Worm (Caenorhabditis elegans) whole organism, young adult: ENCODE measurements around the gene tos-1.

Experiments used
- B0019.2 ChIP-seq: fragments of 200-800 bp; sonication (Bioruptor generic); conservative IDR thresholded peaks from 2 replicates; pipeline ENCODE4 v1.3.6; 2022; ENCODE audit warnings: missing genetic modification reagents, missing genetic modification characterization, missing compliant biosample characterization
- B0035.1 ChIP-seq: sonication (generic microtip); optimal IDR thresholded peaks from 2 replicates; lab custom pipeline; 2016; ENCODE audit warnings: missing genetic modification characterization, mild to moderate bottlenecking, missing compliant biosample characterization, missing genotype, missing genetic modification reagents
- C17E4.6 ChIP-seq: fragments of 200-800 bp; sonication (Bioruptor generic); IDR thresholded peaks from 2 replicates; pipeline ENCODE4 v1.3.6; 2022; ENCODE audit warnings: missing genetic modification reagents, missing genetic modification characterization, missing compliant biosample characterization
- F22D6.2 ChIP-seq: sonication (generic microtip); optimal IDR thresholded peaks from 2 replicates; lab custom pipeline; 2016; ENCODE audit warnings: mild to moderate bottlenecking, missing genetic modification characterization, missing compliant biosample characterization
- F33H1.4 ChIP-seq: fragments of 200-800 bp; sonication (Bioruptor generic); IDR thresholded peaks from 2 replicates; pipeline ENCODE4 v1.3.6; 2022; ENCODE audit warnings: missing genetic modification reagents, missing genetic modification characterization, missing compliant biosample characterization
- F49E8.2 ChIP-seq: sonication (generic microtip); optimal IDR thresholded peaks from 3 replicates; lab custom pipeline; 2017; ENCODE audit warnings: missing genetic modification characterization, mild to moderate bottlenecking, missing compliant biosample characterization, antibody characterized with exemption, moderate library complexity; ENCODE audit not compliant: insufficient read depth
- F55B11.4 ChIP-seq: sonication (generic microtip); optimal IDR thresholded peaks from 2 replicates; lab custom pipeline; 2016; ENCODE audit warnings: missing compliant biosample characterization, missing genetic modification characterization, borderline replicate concordance; ENCODE audit not compliant: insufficient read depth
- F57C9.4 ChIP-seq: sonication (generic microtip); optimal IDR thresholded peaks from 2 replicates; lab custom pipeline; 2017; ENCODE audit warnings: mild to moderate bottlenecking, missing genetic modification characterization, missing compliant biosample characterization
- K11D2.4 ChIP-seq: fragments of 200-800 bp; sonication (Bioruptor generic); IDR thresholded peaks from 2 replicates; pipeline ENCODE4 v1.3.6; 2022; ENCODE audit warnings: missing genetic modification reagents, missing genetic modification characterization, missing compliant biosample characterization
- T07F8.4 ChIP-seq: sonication (generic microtip); optimal IDR thresholded peaks from 2 replicates; lab custom pipeline; 2016; ENCODE audit warnings: mild to moderate bottlenecking, missing genetic modification characterization, moderate library complexity, missing compliant biosample characterization
- T26A5.8 ChIP-seq: sonication (generic microtip); optimal IDR thresholded peaks from 2 replicates; lab custom pipeline; 2016; ENCODE audit warnings: missing genetic modification characterization, missing compliant biosample characterization
- Y53F4B.3 ChIP-seq: fragments of 200-800 bp; sonication (Bioruptor generic); IDR thresholded peaks from 2 replicates; pipeline ENCODE4 v1.3.6; 2022; ENCODE audit warnings: missing genetic modification reagents, missing genetic modification characterization, missing compliant biosample characterization
- Y56A3A.18 ChIP-seq: fragments of 200-800 bp; sonication (Bioruptor generic); IDR thresholded peaks from 2 replicates; pipeline ENCODE4 v1.3.6; 2022; ENCODE audit warnings: missing genetic modification reagents, missing genetic modification characterization, missing compliant biosample characterization
- Y67H2A.10 ChIP-seq: fragments of 200-800 bp; sonication (Bioruptor generic); conservative IDR thresholded peaks from 2 replicates; pipeline ENCODE4 v1.3.6; 2022; ENCODE audit warnings: missing genetic modification reagents, missing genetic modification characterization, missing compliant biosample characterization
- attf-3 ChIP-seq: fragments of 200-800 bp; sonication (Bioruptor generic); conservative IDR thresholded peaks from 2 replicates; pipeline ENCODE4 v1.3.6; 2022; ENCODE audit warnings: missing genetic modification reagents, missing genetic modification characterization, missing compliant biosample characterization
- attf-5 ChIP-seq: fragments of 200-800 bp; sonication (Bioruptor generic); optimal IDR thresholded peaks from 2 replicates; lab custom pipeline; 2018; ENCODE audit warnings: mild to moderate bottlenecking, missing genetic modification characterization, missing compliant biosample characterization
- attf-6 ChIP-seq: fragments of 200-800 bp; sonication (Bioruptor generic); IDR thresholded peaks from 2 replicates; pipeline ENCODE4 v1.3.6; 2022; ENCODE audit warnings: missing genetic modification reagents, missing genetic modification characterization, missing compliant biosample characterization
- ccch-3 ChIP-seq: fragments of 200-800 bp; sonication (Bioruptor generic); optimal IDR thresholded peaks from 2 replicates; lab custom pipeline; 2018; ENCODE audit warnings: mild to moderate bottlenecking, missing genetic modification characterization, missing compliant biosample characterization
- cebp-1 ChIP-seq, 2 experiments: fragments of 200-800 bp in 1 of 2; sonication (Bioruptor generic) in 1 of 2; sonication (generic microtip) in 1 of 2; IDR thresholded peaks in 1 of 2; optimal IDR thresholded peaks in 1 of 2; 2 replicates each; pipeline versions ENCODE4 v1.3.6 to Lab custom; 2017 to 2022; ENCODE audit warnings: missing compliant biosample characterization in 2 of 2, missing genetic modification characterization in 2 of 2, mild to moderate bottlenecking in 1 of 2, missing genetic modification reagents in 1 of 2, moderate library complexity in 1 of 2
- ceh-27 ChIP-seq: fragments of 200-800 bp; sonication (Bioruptor generic); optimal IDR thresholded peaks from 2 replicates; lab custom pipeline; 2018; ENCODE audit warnings: mild to moderate bottlenecking, missing genetic modification characterization, moderate library complexity, missing compliant biosample characterization
- ceh-58 ChIP-seq: fragments of 200-800 bp; sonication (Bioruptor generic); IDR thresholded peaks from 2 replicates; pipeline ENCODE4 v1.3.6; 2022; ENCODE audit warnings: missing genetic modification characterization, missing compliant biosample characterization
- ceh-79 ChIP-seq: sonication (generic microtip); optimal IDR thresholded peaks from 2 replicates; lab custom pipeline; 2017; ENCODE audit warnings: mild to moderate bottlenecking, missing genetic modification characterization, missing compliant biosample characterization
- dpl-1 ChIP-seq: fragments of 150-350 bp; optimal IDR thresholded peaks from 2 replicates; lab custom pipeline; 2014; ENCODE audit warnings: missing biosample characterization, missing genetic modification reagents, missing genetic modification characterization
- egl-18 ChIP-seq: fragments of 200-800 bp; sonication (Bioruptor generic); IDR thresholded peaks from 2 replicates; pipeline ENCODE4 v1.3.6; 2022; ENCODE audit warnings: missing genetic modification reagents, missing genetic modification characterization, missing compliant biosample characterization
- ets-4 ChIP-seq: fragments of 200-800 bp; sonication (Bioruptor generic); optimal IDR thresholded peaks from 2 replicates; lab custom pipeline; 2018; ENCODE audit warnings: mild to moderate bottlenecking, missing genetic modification characterization, missing compliant biosample characterization
- him-1 ChIP-seq: sonication (generic microtip); optimal IDR thresholded peaks from 2 replicates; lab custom pipeline; 2016; ENCODE audit warnings: missing genotype, missing genetic modification reagents, missing genetic modification characterization, missing compliant biosample characterization
- hmg-1.2 ChIP-seq: fragments of 200-800 bp; sonication (Bioruptor generic); IDR thresholded peaks from 2 replicates; pipeline ENCODE4 v1.3.6; 2022; ENCODE audit warnings: missing genetic modification reagents, missing genetic modification characterization, missing compliant biosample characterization
- hrde-1 ChIP-seq: sonication (generic microtip); optimal IDR thresholded peaks from 2 replicates; lab custom pipeline; 2016; ENCODE audit warnings: missing genetic modification characterization, mild to moderate bottlenecking, missing compliant biosample characterization, moderate library complexity, missing genotype, missing genetic modification reagents, borderline replicate concordance
- hsf-1 ChIP-seq: fragments of 200-800 bp; sonication (Bioruptor generic); IDR thresholded peaks from 2 replicates; pipeline ENCODE4 v1.3.6; 2022; ENCODE audit warnings: missing genetic modification reagents, missing genetic modification characterization, missing compliant biosample characterization
- lin-35 ChIP-seq, 3 experiments: fragments of 150-350 bp in 2 of 3; sonication (generic microtip) in 1 of 3; optimal IDR thresholded peaks; 2 replicates each; lab custom pipeline; 2014 to 2018; ENCODE audit warnings: missing biosample characterization in 3 of 3, missing genetic modification characterization in 3 of 3, missing genetic modification reagents in 3 of 3
- lsl-1 ChIP-seq: fragments of 200-800 bp; sonication (Bioruptor generic); optimal IDR thresholded peaks from 2 replicates; lab custom pipeline; 2018; ENCODE audit warnings: mild to moderate bottlenecking, missing genetic modification characterization, moderate library complexity, missing compliant biosample characterization
- nfyb-1 ChIP-seq: fragments of 200-800 bp; sonication (Bioruptor generic); IDR thresholded peaks from 2 replicates; pipeline ENCODE4 v1.3.6; 2022; ENCODE audit warnings: missing genetic modification reagents, missing genetic modification characterization, missing compliant biosample characterization
- nhr-27 ChIP-seq: fragments of 200-800 bp; sonication (Bioruptor generic); optimal IDR thresholded peaks from 2 replicates; lab custom pipeline; 2018; ENCODE audit warnings: mild to moderate bottlenecking, missing genetic modification characterization, moderate library complexity, missing compliant biosample characterization
- pbrm-1 ChIP-seq: fragments of 200-800 bp; sonication (Bioruptor generic); IDR thresholded peaks from 2 replicates; pipeline ENCODE4 v1.3.6; 2022; ENCODE audit warnings: missing genetic modification reagents, missing genetic modification characterization, missing compliant biosample characterization
- rec-8 ChIP-seq, 2 experiments: sonication (generic microtip); optimal IDR thresholded peaks; 2 replicates each; lab custom pipeline; 2016; ENCODE audit warnings: mild to moderate bottlenecking in 2 of 2, missing genetic modification characterization in 2 of 2, missing genetic modification reagents in 2 of 2, missing genotype in 2 of 2, missing biosample characterization in 1 of 2, missing compliant biosample characterization in 1 of 2, moderate library complexity in 1 of 2
- sea-2 ChIP-seq: fragments of 200-800 bp; sonication (Bioruptor generic); IDR thresholded peaks from 2 replicates; pipeline ENCODE4 v1.3.6; 2022; ENCODE audit warnings: missing genetic modification characterization, missing compliant biosample characterization
- snpc-1.1 ChIP-seq: sonication (generic microtip); optimal IDR thresholded peaks from 2 replicates; lab custom pipeline; 2017; ENCODE audit warnings: missing genetic modification characterization, mild to moderate bottlenecking, missing compliant biosample characterization, antibody characterized with exemption, moderate library complexity, missing genotype, missing genetic modification reagents; ENCODE audit not compliant: insufficient read depth
- snpc-3.4 ChIP-seq: sonication (generic microtip); optimal IDR thresholded peaks from 2 replicates; lab custom pipeline; 2017; ENCODE audit warnings: missing genetic modification characterization, mild to moderate bottlenecking, missing compliant biosample characterization, antibody characterized with exemption, moderate library complexity, missing genotype, missing genetic modification reagents
- snpc-4 ChIP-seq, 5 experiments: fragments of 150-350 bp in 1 of 5; sonication (generic microtip) in 4 of 5; optimal IDR thresholded peaks; 2 replicates each; lab custom pipeline; 2014 to 2018; ENCODE audit warnings: missing genetic modification characterization in 5 of 5, missing biosample characterization in 3 of 5, antibody characterized with exemption in 2 of 5, mild to moderate bottlenecking in 2 of 5, missing compliant biosample characterization in 2 of 5, missing genotype in 2 of 5, moderate library complexity in 2 of 5, missing genetic modification reagents in 1 of 5
- tbp1 ChIP-seq: fragments of 200-800 bp; sonication (Bioruptor generic); optimal IDR thresholded peaks from 2 replicates; lab custom pipeline; 2018; ENCODE audit warnings: mild to moderate bottlenecking, missing genetic modification characterization, missing compliant biosample characterization
- unc-62 ChIP-seq: fragments of 150-350 bp; optimal IDR thresholded peaks from 2 replicates; lab custom pipeline; 2014; ENCODE audit warnings: missing biosample characterization, missing genetic modification reagents, missing genetic modification characterization
- xnd-1 ChIP-seq: sonication (generic microtip); optimal IDR thresholded peaks from 2 replicates; lab custom pipeline; 2016; ENCODE audit warnings: missing genotype, missing genetic modification reagents, missing genetic modification characterization, missing compliant biosample characterization
- ztf-22 ChIP-seq: fragments of 200-800 bp; sonication (Bioruptor generic); optimal IDR thresholded peaks from 2 replicates; lab custom pipeline; 2018; ENCODE audit warnings: mild to moderate bottlenecking, missing genetic modification characterization, moderate library complexity, missing compliant biosample characterization
- ztf-25 ChIP-seq: fragments of 200-800 bp; sonication (Bioruptor generic); IDR thresholded peaks from 2 replicates; pipeline ENCODE4 v1.3.6; 2022; ENCODE audit warnings: missing genetic modification reagents, missing genetic modification characterization, missing compliant biosample characterization

tos-1 gene

DNA sequence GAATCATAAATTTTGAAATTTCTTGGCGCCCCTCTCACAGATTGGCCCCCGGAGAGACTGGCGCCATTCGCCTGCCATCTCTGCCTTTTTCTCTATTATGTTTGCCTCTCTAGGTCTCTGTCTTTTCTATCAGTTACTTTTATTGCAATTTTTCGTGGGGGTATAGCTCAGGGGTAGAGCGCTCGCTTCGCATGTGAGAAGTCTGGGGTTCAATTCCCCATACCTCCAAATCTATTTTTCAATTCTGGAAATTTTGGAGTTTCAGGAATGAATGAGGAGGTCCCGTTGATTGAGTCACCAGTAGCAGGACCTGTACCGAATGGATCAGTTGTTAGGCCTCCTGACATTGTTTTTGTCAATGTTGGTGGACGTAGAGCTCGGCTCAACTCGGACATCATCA is 26.0 kb downstream of the tos-1 start, which contains the start of gene kvs-3:
kvs-3 (plus strand) TSS at position 266 of the 400 bp plus-strand sequence.
- TF ChIP-seq dpl-1 (GFP tag; lab: Kevin White, UChicago) (peak; percentile 18), K11D2.4 (peak; percentile 67), Y67H2A.10 (GFP tag; lab: Robert Waterston, UW) (peak; percentile 50; the same call in 1 of the 2 replicates), B0035.1 (peak; percentile 41), C17E4.6 (GFP tag; lab: Robert Waterston, UW) (no peak), nhr-27 (tag; lab: Kevin White, UChicago) (peak; percentile 68), T07F8.4 (peak; percentile 92), egl-18 (peak; percentile 75; the same call in 1 of the 2 replicates), nfyb-1 (GFP tag; lab: Robert Waterston, UW) (peak; percentile 92), F49E8.2 (tag; lab: Kevin White, UChicago) (peak; percentile 61), unc-62 (GFP tag; lab: Kevin White, UChicago) (no peak), attf-3 (GFP tag; lab: Robert Waterston, UW) (peak; percentile 40; the same call in 1 of the 2 replicates), hmg-1.2 (GFP tag; lab: Robert Waterston, UW) (peak; percentile 80), ztf-22 (GFP tag; lab: Kevin White, UChicago) (no peak), him-1 (tag; lab: Kevin White, UChicago) (peak; percentile 90), Y53F4B.3 (peak; percentile 69; the same call in 1 of the 2 replicates), F57C9.4 (tag; lab: Kevin White, UChicago) (no peak), cebp-1 (GFP tag; IDR thresholded peaks at IDR 0.05; lab: Robert Waterston, UW) (peak; percentile 55; the same call in 1 of the 2 replicates), cebp-1 (tag; optimal IDR thresholded peaks at IDR 0.05; lab: Kevin White, UChicago) (no peak), hrde-1 (peak; percentile 83), rec-8 (tag; optimal IDR thresholded peaks at IDR 0.05; lab: Kevin White, UChicago) (peak; percentile 73 to 77), ets-4 (GFP tag; lab: Kevin White, UChicago) (peak; percentile 37), attf-5 (peak; percentile 79), T26A5.8 (tag; lab: Kevin White, UChicago) (peak; percentile 82), ztf-25 (peak; percentile 91), attf-6 (GFP tag; lab: Robert Waterston, UW) (peak; percentile 1), F33H1.4 (GFP tag; lab: Robert Waterston, UW) (no peak), snpc-4 (GFP tag; optimal IDR thresholded peaks at IDR 0.05; lab: Kevin White, UChicago) (peak; percentile 70), snpc-4 (tag; optimal IDR thresholded peaks at IDR 0.05; lab: Kevin White, UChicago) (peak in 1 of 4 experiments; percentile 62), hsf-1 (GFP tag; lab: Robert Waterston, UW) (peak; percentile 74; the same call in 1 of the 2 replicates), snpc-1.1 (tag; lab: Kevin White, UChicago) (peak; percentile 55), B0019.2 (GFP tag; lab: Robert Waterston, UW) (peak; percentile 49; the same call in 1 of the 2 replicates), xnd-1 (tag; lab: Kevin White, UChicago) (no peak), snpc-3.4 (tag; lab: Kevin White, UChicago) (peak; percentile 89), ceh-27 (GFP tag; lab: Kevin White, UChicago) (peak; percentile 77), lin-35 (GFP tag; optimal IDR thresholded peaks at IDR 0.05; lab: Kevin White, UChicago) (peak in 1 of 3 experiments; percentile 75), sea-2 (0 out of 2 replicates have a peak, but pooled peaks have one; percentile 70), tbp1 (GFP tag; lab: Kevin White, UChicago) (peak; percentile 97), ceh-79 (peak; percentile 81), ccch-3 (peak; percentile 53), F22D6.2 (peak; percentile 27), F55B11.4 (tag; lab: Kevin White, UChicago) (no peak), lsl-1 (GFP tag; lab: Kevin White, UChicago) (no peak), ceh-58 (0 out of 2 replicates have a peak, but pooled peaks have one; percentile 55), Y56A3A.18 (GFP tag; lab: Robert Waterston, UW) (no peak; the same call in 1 of the 2 replicates), pbrm-1 (GFP tag; lab: Robert Waterston, UW) (peak; percentile 62; the same call in 1 of the 2 replicates)
